Worm (Caenorhabditis elegans) whole organism, midembryonic: ENCODE data around the gene pck-3.

Source experiments
- flt-1 ChIP-seq: fragments of 200-800 bp; sonication (Bioruptor generic); IDR thresholded peaks from 2 replicates; pipeline ENCODE4 v1.3.6; 2022; ENCODE audit warnings: missing genetic modification characterization, missing compliant biosample characterization
- med-1 ChIP-seq: sonication (generic microtip); optimal IDR thresholded peaks from 2 replicates; lab custom pipeline; 2017; ENCODE audit warnings: missing genetic modification characterization, mild to moderate bottlenecking, missing compliant biosample characterization, antibody characterized with exemption, missing genetic modification reagents; ENCODE audit not compliant: insufficient read depth
- ref-1 ChIP-seq: fragments of 200-800 bp; sonication (Bioruptor generic); conservative IDR thresholded peaks from 2 replicates; pipeline ENCODE4 v1.3.6; 2022; ENCODE audit warnings: missing genetic modification reagents, missing genetic modification characterization, missing compliant biosample characterization

ce11 chrIV:5941236-5941976 is 45.0 kb downstream of the pck-3 start, which contains the start of gene pfkb-1.2:
- TF ChIP-seq med-1 (GFP tag; lab: Kevin White, UChicago) = no peak
- no peak for TF ChIP-seq ref-1 (GFP tag; lab: Robert Waterston, UW)
- no peak for TF ChIP-seq flt-1
